Worm (Caenorhabditis elegans): ENCODE measurements around the gene F49C5.12.

DNA sequence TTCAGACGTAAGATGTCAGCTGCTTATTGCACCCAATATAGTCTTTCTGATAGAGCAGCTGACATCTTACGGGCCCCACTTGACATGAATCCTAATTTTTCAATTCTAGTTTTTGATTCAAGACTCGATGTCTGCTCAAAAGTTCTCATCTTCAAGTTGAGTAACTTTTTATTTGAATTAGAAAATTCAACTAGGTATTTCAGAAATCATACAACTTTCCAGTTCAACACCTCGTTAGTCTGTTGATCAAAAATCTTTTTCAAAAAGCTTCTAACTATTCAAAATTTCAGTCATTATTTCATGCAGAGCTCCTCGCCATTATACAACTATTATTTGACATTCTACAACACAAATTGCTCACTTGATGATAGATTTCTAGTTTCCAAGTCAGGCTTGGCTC lies 48.2 kb downstream of the F49C5.12 start, which contains the start of gene srh-73:
- TF ChIP-seq ama-1 (optimal IDR thresholded peaks at IDR 0.05), result no peak
- no peak for TF ChIP-seq ceh-36 (tag; optimal IDR thresholded peaks at IDR 0.05)
- TF ChIP-seq flt-1 (GFP tag; IDR thresholded peaks at IDR 0.05), result no peak
- no peak for TF ChIP-seq ets-7 (tag; optimal IDR thresholded peaks at IDR 0.05)
- TF ChIP-seq B0310.2 (tag; optimal IDR thresholded peaks at IDR 0.05), result no peak
- TF ChIP-seq scrt-1 (GFP tag; IDR thresholded peaks at IDR 0.05), result no peak
- no peak for TF ChIP-seq tbx-11 (GFP tag; IDR thresholded peaks at IDR 0.05)
- no peak for TF ChIP-seq hnd-1 (tag; optimal IDR thresholded peaks at IDR 0.05)
- TF ChIP-seq hmbx-1 (tag; optimal IDR thresholded peaks at IDR 0.05), result no peak
- TF ChIP-seq tbx-37 (GFP tag; conservative IDR thresholded peaks at IDR 0.05), result no peak
- no peak for TF ChIP-seq aly-1 (tag; optimal IDR thresholded peaks at IDR 0.05)
- no peak for TF ChIP-seq pes-1 (GFP tag; IDR thresholded peaks at IDR 0.05)
- TF ChIP-seq sea-1 (GFP tag; conservative IDR thresholded peaks at IDR 0.05), result no peak

All from whole organism, early embryonic.